Fruit fly (Drosophila melanogaster) whole organism, pupa: ENCODE data around the gene CG12560.

ENCODE experiments used
- CG10348 ChIP-seq: fragments of 200-800 bp; sonication (Bioruptor generic); IDR thresholded peaks from 2 replicates; pipeline ENCODE4 v1.3.6; 2022; ENCODE audit warnings: missing biosample characterization, missing genetic modification characterization
- CG12605 ChIP-seq: fragments of 200-800 bp; sonication (Bioruptor generic); IDR thresholded peaks from 2 replicates; pipeline ENCODE4 v1.3.6; 2022; ENCODE audit warnings: missing biosample characterization, missing genetic modification characterization
- CG13204 ChIP-seq: fragments of 200-800 bp; sonication (Bioruptor generic); optimal IDR thresholded peaks from 2 replicates; lab custom pipeline; 2018; ENCODE audit warnings: missing biosample characterization, mild to moderate bottlenecking, missing genetic modification characterization, moderate library complexity
- CG14655 ChIP-seq: fragments of 200-800 bp; sonication (Bioruptor generic); optimal IDR thresholded peaks from 3 replicates; lab custom pipeline; 2017; ENCODE audit warnings: mild to moderate bottlenecking, missing biosample characterization, missing genetic modification reagents, missing genetic modification characterization
- CG15710 ChIP-seq: fragments of 200-800 bp; sonication (Bioruptor generic); optimal IDR thresholded peaks from 2 replicates; lab custom pipeline; 2018; ENCODE audit warnings: missing biosample characterization, mild to moderate bottlenecking, missing genetic modification characterization, moderate library complexity
- CG17806 ChIP-seq: fragments of 200-800 bp; sonication (Bioruptor generic); optimal IDR thresholded peaks from 2 replicates; lab custom pipeline; 2018; ENCODE audit warnings: missing biosample characterization, mild to moderate bottlenecking, missing genetic modification characterization, moderate library complexity
- CG32121 ChIP-seq: fragments of 200-800 bp; sonication (Bioruptor generic); IDR thresholded peaks from 2 replicates; pipeline ENCODE4 v1.3.6; 2022; ENCODE audit warnings: missing biosample characterization, missing genetic modification characterization
- CG34367 ChIP-seq: fragments of 200-800 bp; sonication (Bioruptor generic); optimal IDR thresholded peaks from 2 replicates; lab custom pipeline; 2018; ENCODE audit warnings: missing biosample characterization, mild to moderate bottlenecking, missing genetic modification characterization
- CG4496 ChIP-seq: fragments of 200-800 bp; sonication (Bioruptor generic); IDR thresholded peaks from 3 replicates; pipeline ENCODE4 v1.3.6; 2022; ENCODE audit warnings: missing biosample characterization, missing genetic modification characterization
- CG8159 ChIP-seq: fragments of 200-800 bp; sonication (Bioruptor generic); optimal IDR thresholded peaks from 3 replicates; lab custom pipeline; 2018; ENCODE audit warnings: missing biosample characterization, mild to moderate bottlenecking, missing genetic modification characterization, moderate library complexity
- CG8301 ChIP-seq: fragments of 200-800 bp; sonication (Bioruptor generic); optimal IDR thresholded peaks from 2 replicates; lab custom pipeline; 2018; ENCODE audit warnings: missing biosample characterization, mild to moderate bottlenecking, missing genetic modification characterization
- CG9948 ChIP-seq: fragments of 200-800 bp; sonication (Bioruptor generic); optimal IDR thresholded peaks from 2 replicates; lab custom pipeline; 2018; ENCODE audit warnings: missing biosample characterization, mild to moderate bottlenecking, missing genetic modification characterization, moderate library complexity
- D1 ChIP-seq: fragments of 200-800 bp; sonication (Bioruptor generic); optimal IDR thresholded peaks from 2 replicates; lab custom pipeline; 2018; ENCODE audit warnings: missing biosample characterization, mild to moderate bottlenecking, missing genetic modification characterization, moderate library complexity
- EcR ChIP-seq: fragments of 200-800 bp; sonication (Bioruptor generic); optimal IDR thresholded peaks from 3 replicates; lab custom pipeline; 2019; ENCODE audit warnings: missing biosample characterization, missing genetic modification characterization, mild to moderate bottlenecking, moderate library complexity, missing genetic modification reagents
- Ets98B ChIP-seq: fragments of 200-800 bp; sonication (Bioruptor generic); IDR thresholded peaks from 2 replicates; pipeline ENCODE4 v1.3.6; 2022; ENCODE audit warnings: missing biosample characterization, missing genetic modification characterization
- Pif1A ChIP-seq: fragments of 200-800 bp; sonication (Bioruptor generic); optimal IDR thresholded peaks from 3 replicates; lab custom pipeline; 2016; ENCODE audit warnings: missing biosample characterization, missing genetic modification characterization
- Pif1B ChIP-seq: fragments of 200-800 bp; sonication (Bioruptor generic); optimal IDR thresholded peaks from 3 replicates; lab custom pipeline; 2016; ENCODE audit warnings: missing biosample characterization, missing genetic modification characterization
- Snoo ChIP-seq: fragments of 200-800 bp; sonication (Bioruptor generic); optimal IDR thresholded peaks from 3 replicates; lab custom pipeline; 2017; ENCODE audit warnings: missing biosample characterization, mild to moderate bottlenecking, missing genetic modification characterization, inconsistent platforms
- fd96Ca ChIP-seq: fragments of 200-800 bp; sonication (Bioruptor generic); IDR thresholded peaks from 3 replicates; pipeline ENCODE4 v1.3.6; 2022; ENCODE audit warnings: missing biosample characterization, missing genetic modification characterization
- gl ChIP-seq: fragments of 200-800 bp; sonication (Bioruptor generic); optimal IDR thresholded peaks from 2 replicates; lab custom pipeline; 2018; ENCODE audit warnings: missing biosample characterization, mild to moderate bottlenecking, missing genetic modification characterization
- rn ChIP-seq: fragments of 200-800 bp; sonication (Bioruptor generic); IDR thresholded peaks from 2 replicates; pipeline ENCODE4 v1.3.6; 2022; ENCODE audit warnings: missing biosample characterization, missing genetic modification characterization

CG12560 gene

dm6 chr2L:7998655-7999054 is 10.6 kb downstream of the CG12560 start, which contains the start of gene Sirup:
Sirup (plus strand) TSS chr2L:7998869.
- TF ChIP-seq EcR (GFP tag; lab: Kevin White, UChicago), result peak; percentile 36
- TF ChIP-seq CG14655 (GFP tag; lab: Kevin White, UChicago), result no peak
- peak; percentile 4 for TF ChIP-seq Snoo (tag; lab: Kevin White, UChicago)
- no peak for TF ChIP-seq CG8301 (tag; lab: Kevin White, UChicago)
- TF ChIP-seq Pif1B (GFP tag; lab: Kevin White, UChicago), result peak; percentile 16
- TF ChIP-seq CG8159 (tag; lab: Kevin White, UChicago), result no peak
- TF ChIP-seq Pif1A (GFP tag; lab: Kevin White, UChicago), result peak; percentile 48
- peak; percentile 75 for TF ChIP-seq CG12605 (GFP tag; lab: Robert Waterston, UW)
- TF ChIP-seq CG32121 (GFP tag; lab: Robert Waterston, UW), result peak; percentile 42; the same call in 1 of the 2 replicates
- TF ChIP-seq CG15710, result peak; percentile 11
- TF ChIP-seq CG4496 (GFP tag; lab: Robert Waterston, UW), result 0 out of 3 replicates have a peak, but pooled peaks have one; percentile 36
- no peak for TF ChIP-seq fd96Ca (GFP tag; lab: Robert Waterston, UW)
- TF ChIP-seq rn, result no peak
- TF ChIP-seq D1 (tag; lab: Kevin White, UChicago), result peak; percentile 59
- peak; percentile 10 for TF ChIP-seq CG34367
- TF ChIP-seq CG9948 (tag; lab: Kevin White, UChicago), result no peak
- TF ChIP-seq Ets98B (GFP tag; lab: Robert Waterston, UW), result peak; percentile 59; the same call in 1 of the 2 replicates
- peak; percentile 9 for TF ChIP-seq gl (tag; lab: Kevin White, UChicago)
- TF ChIP-seq CG10348 (GFP tag; lab: Robert Waterston, UW), result no peak
- TF ChIP-seq CG13204 (GFP tag; lab: Kevin White, UChicago), result peak; percentile 0

dm6 chr2L:7998080-7998457 is 11.2 kb downstream of the CG12560 start, which contains the start of gene CG7227:
CG7227 (minus strand) TSS chr2L:7998151.
- TF ChIP-seq Pif1A (GFP tag; lab: Kevin White, UChicago) (no peak), rn (no peak), CG14655 (GFP tag; lab: Kevin White, UChicago) (no peak), gl (tag; lab: Kevin White, UChicago) (no peak), CG8159 (tag; lab: Kevin White, UChicago) (no peak), Pif1B (GFP tag; lab: Kevin White, UChicago) (no peak), CG10348 (GFP tag; lab: Robert Waterston, UW) (no peak), CG8301 (tag; lab: Kevin White, UChicago) (no peak), CG32121 (GFP tag; lab: Robert Waterston, UW) (no peak)

dm6 chr2L:7997290-7998079 is 11.8 kb downstream of the CG12560 start:
- TF ChIP-seq CG8159 (tag; lab: Kevin White, UChicago), result peak; percentile 74
- TF ChIP-seq Pif1A (GFP tag; lab: Kevin White, UChicago), result no peak
- no peak for TF ChIP-seq CG13204 (GFP tag; lab: Kevin White, UChicago)
- TF ChIP-seq gl (tag; lab: Kevin White, UChicago), result no peak
- no peak for TF ChIP-seq Snoo (tag; lab: Kevin White, UChicago)
- peak; percentile 64 for TF ChIP-seq CG17806
- peak; percentile 43 for TF ChIP-seq CG9948 (tag; lab: Kevin White, UChicago)
- TF ChIP-seq D1 (tag; lab: Kevin White, UChicago), result no peak
- TF ChIP-seq CG10348 (GFP tag; lab: Robert Waterston, UW), result no peak
- peak; percentile 53 for TF ChIP-seq CG8301 (tag; lab: Kevin White, UChicago)
- TF ChIP-seq CG4496 (GFP tag; lab: Robert Waterston, UW), result no peak
- peak; percentile 67 for TF ChIP-seq CG14655 (GFP tag; lab: Kevin White, UChicago)
- TF ChIP-seq rn, result no peak
- peak; percentile 33 for TF ChIP-seq CG15710
- TF ChIP-seq Pif1B (GFP tag; lab: Kevin White, UChicago), result no peak
- peak; percentile 21 for TF ChIP-seq EcR (GFP tag; lab: Kevin White, UChicago)
- peak; percentile 52; the same call in 1 of the 2 replicates for TF ChIP-seq CG32121 (GFP tag; lab: Robert Waterston, UW)
- TF ChIP-seq CG12605 (GFP tag; lab: Robert Waterston, UW), result 0 out of 2 replicates have a peak, but pooled peaks have one; percentile 16
- peak; percentile 39 for TF ChIP-seq CG34367
- TF ChIP-seq fd96Ca (GFP tag; lab: Robert Waterston, UW), result no peak
- no peak; the same call in 1 of the 2 replicates for TF ChIP-seq Ets98B (GFP tag; lab: Robert Waterston, UW)
- TF ChIP-seq, all 21 proteins: peak for 10

- TF ChIP-seq CG14655 (GFP tag; lab: Kevin White, UChicago), result peak; percentile 93
- TF ChIP-seq D1 (tag; lab: Kevin White, UChicago), result peak; percentile 91
- no peak; the same call in 1 of the 2 replicates for TF ChIP-seq CG10348 (GFP tag; lab: Robert Waterston, UW)
- peak; percentile 96 for TF ChIP-seq fd96Ca (GFP tag; lab: Robert Waterston, UW)
- no peak for TF ChIP-seq CG15710
- TF ChIP-seq CG13204 (GFP tag; lab: Kevin White, UChicago), result peak; percentile 51
- peak; percentile 90 for TF ChIP-seq CG8301 (tag; lab: Kevin White, UChicago)
- TF ChIP-seq CG32121 (GFP tag; lab: Robert Waterston, UW), result peak; percentile 94
- peak; percentile 91 for TF ChIP-seq Snoo (tag; lab: Kevin White, UChicago)
- peak; percentile 75 for TF ChIP-seq gl (tag; lab: Kevin White, UChicago)
- TF ChIP-seq CG9948 (tag; lab: Kevin White, UChicago), result peak; percentile 89
- TF ChIP-seq Pif1A (GFP tag; lab: Kevin White, UChicago), result peak; percentile 97
- peak; percentile 93 for TF ChIP-seq CG4496 (GFP tag; lab: Robert Waterston, UW)
- TF ChIP-seq CG8159 (tag; lab: Kevin White, UChicago), result peak; percentile 94
- peak; percentile 97 for TF ChIP-seq Pif1B (GFP tag; lab: Kevin White, UChicago)
- peak; percentile 75 for TF ChIP-seq EcR (GFP tag; lab: Kevin White, UChicago)
- peak; percentile 85 for TF ChIP-seq Ets98B (GFP tag; lab: Robert Waterston, UW)
- peak; percentile 81 for TF ChIP-seq rn
- TF ChIP-seq CG34367, result peak; percentile 61
- TF ChIP-seq CG12605 (GFP tag; lab: Robert Waterston, UW), result no peak
- TF ChIP-seq CG17806, result peak; percentile 86
These were observed 15.1 kb downstream of the CG12560 start, which contains the start of gene pes for dm6 chr2L:7993984-7994854. pes (minus strand) TSS chr2L:7994184.
